Fruit fly (Drosophila melanogaster): Measurements from ENCODE around the gene PlexB.

dm6 chr4:89709-90108 is 46.1 kb upstream of the PlexB start:
- TF ChIP-seq sv (GFP tag; optimal IDR thresholded peaks at IDR 0.05) = no peak
- TF ChIP-seq CG9705 (GFP tag; optimal IDR thresholded peaks at IDR 0.05) = no peak
- TF ChIP-seq Dfd (GFP tag; optimal IDR thresholded peaks at IDR 0.05) = no peak
- no peak for TF ChIP-seq psq (GFP tag; optimal IDR thresholded peaks at IDR 0.05)
- TF ChIP-seq dl (GFP tag; optimal IDR thresholded peaks at IDR 0.05; ENCODE audit: insufficient read depth in 1 of 2, partially characterized antibody in 2 of 2) = no peak
- no peak for TF ChIP-seq Jra (GFP tag; optimal IDR thresholded peaks at IDR 0.05)
- no peak for TF ChIP-seq OdsH (GFP tag; optimal IDR thresholded peaks at IDR 0.05)
- TF ChIP-seq pan (optimal IDR thresholded peaks at IDR 0.05) = no peak
- no peak for TF ChIP-seq usp (GFP tag; optimal IDR thresholded peaks at IDR 0.05)
- TF ChIP-seq HLH106 (tag; optimal IDR thresholded peaks at IDR 0.05) = no peak
- TF ChIP-seq dsf (GFP tag; optimal IDR thresholded peaks at IDR 0.05; ENCODE audit: borderline replicate concordance) = no peak
